Worm (Caenorhabditis elegans): ENCODE data around the gene F46H6.5.

The F46H6.5 gene

DNA sequence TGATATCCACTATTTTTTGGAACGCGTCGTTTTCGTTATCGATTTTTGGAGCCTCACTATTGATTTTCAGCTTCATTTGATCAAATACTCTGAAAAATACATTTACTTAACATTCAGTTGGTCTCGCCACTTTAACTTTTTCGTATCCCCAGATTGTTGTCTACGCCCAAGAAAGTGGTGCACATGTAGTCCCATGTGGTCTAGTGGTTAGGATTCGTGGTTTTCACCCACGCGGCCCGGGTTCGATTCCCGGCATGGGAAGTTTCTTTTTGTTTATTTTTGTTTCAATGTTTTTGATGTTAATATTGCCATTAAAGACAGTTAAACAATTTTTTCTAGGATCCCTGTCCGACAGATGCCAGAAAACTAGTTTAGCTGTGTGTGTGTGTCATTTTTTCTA is 47.9 kb downstream of the F46H6.5 start (continued):
- TF ChIP-seq lin-54 (GFP tag; optimal IDR thresholded peaks at IDR 0.05) (peak; percentile 40), athp-1 (tag; optimal IDR thresholded peaks at IDR 0.05) (peak; percentile 21), mes-4 (tag; optimal IDR thresholded peaks at IDR 0.05) (peak; percentile 41), hmg-1.2 (GFP tag; IDR thresholded peaks at IDR 0.05) (peak; percentile 82), snpc-4 (GFP tag; optimal IDR thresholded peaks at IDR 0.05) (peak; percentile 74), snpc-4 (tag; optimal IDR thresholded peaks at IDR 0.05) (peak; percentile 5 to 80 (median 61)), ztf-28 (GFP tag; IDR thresholded peaks at IDR 0.05) (no peak), ets-4 (GFP tag; optimal IDR thresholded peaks at IDR 0.05) (no peak), madf-3 (GFP tag; IDR thresholded peaks at IDR 0.05) (peak; percentile 15; the same call in 1 of the 2 replicates), rcor-1 (GFP tag; IDR thresholded peaks at IDR 0.05) (peak; percentile 79), Y79H2A.3 (GFP tag; conservative IDR thresholded peaks at IDR 0.05) (0 out of 2 replicates have a peak, but pooled peaks have one; percentile 35), dox-1 (GFP tag; IDR thresholded peaks at IDR 0.05) (peak; percentile 75), T26A5.8 (tag; optimal IDR thresholded peaks at IDR 0.05) (peak; percentile 53), pbrm-1 (GFP tag; IDR thresholded peaks at IDR 0.05) (peak; percentile 89), nhr-80 (tag; optimal IDR thresholded peaks at IDR 0.05) (peak; percentile 2), aptf-2 (GFP tag; conservative IDR thresholded peaks at IDR 0.05) (no peak), pha-4 (tag; optimal IDR thresholded peaks at IDR 0.05) (no peak), fkh-3 (tag; optimal IDR thresholded peaks at IDR 0.05) (no peak), madf-6 (GFP tag; IDR thresholded peaks at IDR 0.05) (peak; percentile 55; the same call in 1 of the 2 replicates), Y53G8AR.9 (GFP tag; conservative IDR thresholded peaks at IDR 0.05) (no peak), hmg-20 (GFP tag; IDR thresholded peaks at IDR 0.05) (0 out of 2 replicates have a peak, but pooled peaks have one; percentile 40), ztf-3 (GFP tag; optimal IDR thresholded peaks at IDR 0.05) (peak; percentile 25), Y56A3A.18 (GFP tag; IDR thresholded peaks at IDR 0.05) (peak; percentile 89), madf-8 (GFP tag; conservative IDR thresholded peaks at IDR 0.05) (no peak), nhr-90 (tag; optimal IDR thresholded peaks at IDR 0.05) (peak; percentile 67), lir-1 (GFP tag; conservative IDR thresholded peaks at IDR 0.05) (peak; percentile 46; the same call in 1 of the 2 replicates), tbx-9 (tag; optimal IDR thresholded peaks at IDR 0.05; ENCODE audit: borderline replicate concordance) (no peak), bed-2 (GFP tag; IDR thresholded peaks at IDR 0.05) (no peak), cebp-2 (GFP tag; IDR thresholded peaks at IDR 0.05) (no peak), egl-18 (GFP tag; IDR thresholded peaks at IDR 0.05) (no peak)

Measured in whole organism, young adult.